Fruit fly (Drosophila melanogaster) whole organism, prepupa: ENCODE data around the gene mus201.

Source experiments
- Blimp-1 ChIP-seq: fragments of 200-800 bp; sonication (Bioruptor generic); optimal IDR thresholded peaks from 3 replicates; lab custom pipeline; 2017; ENCODE audit warnings: missing biosample characterization, missing genetic modification characterization, mild to moderate bottlenecking, moderate library complexity, missing genetic modification reagents
- CG10631 ChIP-seq: fragments of 200-800 bp; sonication (Bioruptor generic); optimal IDR thresholded peaks from 2 replicates; lab custom pipeline; 2016; ENCODE audit warnings: missing biosample characterization, missing genetic modification characterization
- CG11762 ChIP-seq: fragments of 200-800 bp; sonication (Bioruptor generic); optimal IDR thresholded peaks from 3 replicates; lab custom pipeline; 2016; ENCODE audit warnings: missing biosample characterization, missing genetic modification characterization; ENCODE audit not compliant: insufficient read depth
- CG11902 ChIP-seq: fragments of 200-800 bp; sonication (Bioruptor generic); optimal IDR thresholded peaks from 3 replicates; lab custom pipeline; 2016; ENCODE audit warnings: missing biosample characterization, missing genetic modification characterization
- CG15336 ChIP-seq: fragments of 200-800 bp; sonication (Bioruptor generic); IDR thresholded peaks from 2 replicates; pipeline ENCODE4 v1.3.6; 2022; ENCODE audit warnings: missing biosample characterization, missing genetic modification characterization
- CG1621 ChIP-seq: fragments of 200-800 bp; sonication (Bioruptor generic); optimal IDR thresholded peaks from 3 replicates; lab custom pipeline; 2018; ENCODE audit warnings: missing biosample characterization, mild to moderate bottlenecking, missing genetic modification characterization
- CG16779 ChIP-seq: fragments of 200-800 bp; sonication (Bioruptor generic); optimal IDR thresholded peaks from 3 replicates; lab custom pipeline; 2017; ENCODE audit warnings: missing biosample characterization, mild to moderate bottlenecking, missing genetic modification characterization
- CG3032 ChIP-seq: fragments of 200-800 bp; optimal IDR thresholded peaks from 2 replicates; lab custom pipeline; 2019; ENCODE audit warnings: missing biosample characterization, mild to moderate bottlenecking, missing genetic modification characterization, moderate library complexity
- CG32006 ChIP-seq: fragments of 200-800 bp; sonication (Bioruptor generic); optimal IDR thresholded peaks from 3 replicates; lab custom pipeline; 2017; ENCODE audit warnings: missing biosample characterization, mild to moderate bottlenecking, missing genetic modification characterization
- CG34406 ChIP-seq: fragments of 200-800 bp; sonication (Bioruptor generic); optimal IDR thresholded peaks from 3 replicates; lab custom pipeline; 2016; ENCODE audit warnings: missing biosample characterization, missing genetic modification characterization
- CG3919 ChIP-seq: fragments of 200-800 bp; sonication (Bioruptor generic); optimal IDR thresholded peaks from 3 replicates; lab custom pipeline; 2016; ENCODE audit warnings: missing biosample characterization, missing genetic modification characterization
- CG4318 ChIP-seq: fragments of 200-800 bp; sonication (Bioruptor generic); optimal IDR thresholded peaks from 3 replicates; lab custom pipeline; 2017; ENCODE audit warnings: missing biosample characterization, mild to moderate bottlenecking, missing genetic modification characterization
- CG6163 ChIP-seq: fragments of 200-800 bp; sonication (Bioruptor generic); IDR thresholded peaks from 3 replicates; pipeline ENCODE4 v1.3.6; 2022; ENCODE audit warnings: missing biosample characterization, missing genetic modification characterization
- CG6276 ChIP-seq: fragments of 200-800 bp; sonication (Bioruptor generic); optimal IDR thresholded peaks from 2 replicates; lab custom pipeline; 2017; ENCODE audit warnings: missing biosample characterization, mild to moderate bottlenecking, missing genetic modification characterization
- CG6792 ChIP-seq: fragments of 200-800 bp; sonication (Bioruptor generic); optimal IDR thresholded peaks from 3 replicates; lab custom pipeline; 2016; ENCODE audit warnings: missing biosample characterization, missing genetic modification characterization
- CG6808 ChIP-seq: fragments of 200-800 bp; sonication (Bioruptor generic); optimal IDR thresholded peaks from 3 replicates; lab custom pipeline; 2017; ENCODE audit warnings: missing biosample characterization, missing genetic modification characterization, mild to moderate bottlenecking, moderate library complexity, missing genetic modification reagents
- CG6854 ChIP-seq: fragments of 200-800 bp; sonication (Bioruptor generic); optimal IDR thresholded peaks from 2 replicates; lab custom pipeline; 2017; ENCODE audit warnings: missing biosample characterization, mild to moderate bottlenecking, missing genetic modification characterization
- CG7368 ChIP-seq: fragments of 200-800 bp; sonication (Bioruptor generic); optimal IDR thresholded peaks from 3 replicates; lab custom pipeline; 2016; ENCODE audit warnings: missing biosample characterization, missing genetic modification characterization
- CG8119 ChIP-seq: fragments of 200-800 bp; sonication (Bioruptor generic); IDR thresholded peaks from 3 replicates; pipeline ENCODE4 v1.3.6; 2022; ENCODE audit warnings: missing biosample characterization, missing genetic modification characterization
- CG8319 ChIP-seq: fragments of 200-800 bp; sonication (Bioruptor generic); optimal IDR thresholded peaks from 3 replicates; lab custom pipeline; 2016; ENCODE audit warnings: missing biosample characterization, missing genetic modification characterization
- CG8632 ChIP-seq: fragments of 200-800 bp; sonication (Bioruptor generic); optimal IDR thresholded peaks from 3 replicates; lab custom pipeline; 2016; ENCODE audit warnings: missing biosample characterization, missing genetic modification characterization
- CG9139 ChIP-seq: fragments of 200-800 bp; sonication (Bioruptor generic); optimal IDR thresholded peaks from 3 replicates; lab custom pipeline; 2017; ENCODE audit warnings: missing biosample characterization, mild to moderate bottlenecking, missing genetic modification characterization
- Eip75B ChIP-seq: fragments of 200-800 bp; sonication (Bioruptor generic); optimal IDR thresholded peaks from 3 replicates; lab custom pipeline; 2016; ENCODE audit warnings: missing biosample characterization, missing genetic modification characterization
- Eip78C ChIP-seq: fragments of 200-800 bp; sonication (Bioruptor generic); peaks from one replicate; lab custom pipeline; 2016; ENCODE audit warnings: missing biosample characterization, missing genetic modification characterization
- Eip93F ChIP-seq: fragments of 200-800 bp; sonication (Bioruptor generic); optimal IDR thresholded peaks from 2 replicates; lab custom pipeline; 2016; ENCODE audit warnings: missing biosample characterization, mild to moderate bottlenecking, missing genetic modification characterization
- Ets21C ChIP-seq: fragments of 200-800 bp; sonication (Bioruptor generic); optimal IDR thresholded peaks from 3 replicates; lab custom pipeline; 2016; ENCODE audit warnings: missing biosample characterization, missing genetic modification characterization
- Ets96B ChIP-seq: fragments of 200-800 bp; optimal IDR thresholded peaks from 2 replicates; lab custom pipeline; 2019; ENCODE audit warnings: missing biosample characterization, mild to moderate bottlenecking, missing genetic modification characterization, moderate library complexity
- Gug ChIP-seq: fragments of 200-800 bp; sonication (Bioruptor generic); IDR thresholded peaks from 2 replicates; pipeline ENCODE4 v1.3.6; 2022; ENCODE audit warnings: missing biosample characterization, missing genetic modification characterization
- Hr38 ChIP-seq: sonication (Bioruptor generic); optimal IDR thresholded peaks from 2 replicates; lab custom pipeline; 2016; ENCODE audit warnings: missing biosample characterization, missing genetic modification characterization
- Lpt ChIP-seq: fragments of 200-800 bp; sonication (Bioruptor generic); optimal IDR thresholded peaks from 3 replicates; lab custom pipeline; 2016; ENCODE audit warnings: missing biosample characterization, missing genetic modification characterization
- Met ChIP-seq: fragments of 200-800 bp; sonication (Bioruptor generic); optimal IDR thresholded peaks from 3 replicates; lab custom pipeline; 2016; ENCODE audit warnings: missing biosample characterization, missing genetic modification characterization
- OdsH ChIP-seq: fragments of 200-800 bp; sonication (Bioruptor generic); optimal IDR thresholded peaks from 3 replicates; lab custom pipeline; 2016; ENCODE audit warnings: missing biosample characterization, missing genetic modification characterization
- Smox ChIP-seq: fragments of 200-800 bp; sonication (Bioruptor generic); optimal IDR thresholded peaks from 3 replicates; lab custom pipeline; 2016; ENCODE audit warnings: missing biosample characterization, missing genetic modification characterization
- Sox102F ChIP-seq: fragments of 200-800 bp; sonication (Bioruptor generic); optimal IDR thresholded peaks from 2 replicates; lab custom pipeline; 2016; ENCODE audit warnings: missing biosample characterization, mild to moderate bottlenecking, missing genetic modification characterization
- Sox14 ChIP-seq: fragments of 200-800 bp; sonication (Bioruptor generic); optimal IDR thresholded peaks from 3 replicates; lab custom pipeline; 2016; ENCODE audit warnings: missing biosample characterization, missing genetic modification characterization
- achi ChIP-seq: fragments of 200-800 bp; sonication (Bioruptor generic); optimal IDR thresholded peaks from 3 replicates; lab custom pipeline; 2016; ENCODE audit warnings: missing biosample characterization, missing genetic modification characterization
- acj6 ChIP-seq: fragments of 200-800 bp; sonication (Bioruptor generic); optimal IDR thresholded peaks from 3 replicates; lab custom pipeline; 2016; ENCODE audit warnings: missing biosample characterization, missing genetic modification characterization
- cyc ChIP-seq: fragments of 200-800 bp; sonication (Bioruptor generic); optimal IDR thresholded peaks from 3 replicates; lab custom pipeline; 2016; ENCODE audit warnings: missing biosample characterization, missing genetic modification characterization
- dac ChIP-seq: fragments of 200-800 bp; sonication (Bioruptor generic); optimal IDR thresholded peaks from 2 replicates; lab custom pipeline; 2017; ENCODE audit warnings: missing biosample characterization, mild to moderate bottlenecking, missing genetic modification characterization
- esn ChIP-seq: fragments of 200-800 bp; sonication (Bioruptor generic); optimal IDR thresholded peaks from 2 replicates; lab custom pipeline; 2016; ENCODE audit warnings: missing biosample characterization, mild to moderate bottlenecking, missing genetic modification characterization, moderate library complexity
- fd59A ChIP-seq: fragments of 200-800 bp; sonication (Bioruptor generic); optimal IDR thresholded peaks from 2 replicates; lab custom pipeline; 2017; ENCODE audit warnings: missing biosample characterization, mild to moderate bottlenecking, missing genetic modification characterization, missing genetic modification reagents
- fd85E ChIP-seq: fragments of 200-800 bp; sonication (Bioruptor generic); optimal IDR thresholded peaks from 3 replicates; lab custom pipeline; 2016; ENCODE audit warnings: missing biosample characterization, missing genetic modification characterization
- fkh ChIP-seq: fragments of 200-800 bp; sonication (Bioruptor generic); optimal IDR thresholded peaks from 3 replicates; lab custom pipeline; 2017; ENCODE audit warnings: missing biosample characterization, mild to moderate bottlenecking, missing genetic modification characterization, moderate library complexity
- lz ChIP-seq: fragments of 200-800 bp; sonication (Bioruptor generic); optimal IDR thresholded peaks from 3 replicates; lab custom pipeline; 2016; ENCODE audit warnings: missing biosample characterization, missing genetic modification characterization
- pdm3 ChIP-seq: fragments of 200-800 bp; sonication (Bioruptor generic); optimal IDR thresholded peaks from 3 replicates; lab custom pipeline; 2016; ENCODE audit warnings: missing biosample characterization, missing genetic modification characterization
- spab ChIP-seq: fragments of 200-800 bp; sonication (Bioruptor generic); optimal IDR thresholded peaks from 2 replicates; lab custom pipeline; 2017; ENCODE audit warnings: missing biosample characterization, mild to moderate bottlenecking, missing genetic modification characterization, missing genetic modification reagents
- topi ChIP-seq: fragments of 200-800 bp; sonication (Bioruptor generic); optimal IDR thresholded peaks from 3 replicates; lab custom pipeline; 2016; ENCODE audit warnings: missing biosample characterization, missing genetic modification characterization
- vri ChIP-seq: fragments of 200-800 bp; sonication (Bioruptor generic); optimal IDR thresholded peaks from 3 replicates; lab custom pipeline; 2016; ENCODE audit warnings: missing biosample characterization, mild to moderate bottlenecking, missing genetic modification characterization

mus201 gene

dm6 chr2L:8449358-8449757, 11.4 kb downstream of the mus201 start, which contains the start of gene Aasdh:
Gene Aasdh (minus strand): TSS chr2L:8449576.
- no peak for TF ChIP-seq Hr38 (GFP tag; lab: Kevin White, UChicago)
- TF ChIP-seq topi, result no peak
- no peak for TF ChIP-seq Gug
- TF ChIP-seq fkh (GFP tag; lab: Kevin White, UChicago), result no peak
- no peak for TF ChIP-seq esn (GFP tag; lab: Kevin White, UChicago)
- no peak for TF ChIP-seq Sox102F (GFP tag; lab: Kevin White, UChicago)

dm6 chr2L:8451497-8451896, 13.5 kb downstream of the mus201 start:
- TF ChIP-seq CG6163 (GFP tag; lab: Robert Waterston, UW) (no peak), CG8319 (GFP tag; lab: Kevin White, UChicago) (no peak), Eip93F (GFP tag; lab: Kevin White, UChicago) (peak; percentile 52)

dm6 chr2L:8461782-8462453, 23.9 kb downstream of the mus201 start:
- TF ChIP-seq CG15336 (GFP tag; lab: Robert Waterston, UW) (no peak), CG6808 (no peak), Smox (GFP tag; lab: Kevin White, UChicago) (no peak), vri (GFP tag; lab: Kevin White, UChicago) (peak; percentile 3), CG3919 (GFP tag; lab: Kevin White, UChicago) (peak; percentile 4), CG3032 (tag; lab: Kevin White, UChicago) (no peak), CG11902 (no peak), fd59A (GFP tag; lab: Kevin White, UChicago) (no peak), CG8119 (GFP tag; lab: Robert Waterston, UW) (no peak), CG7368 (GFP tag; lab: Kevin White, UChicago) (no peak), dac (GFP tag; lab: Kevin White, UChicago) (no peak), Hr38 (GFP tag; lab: Kevin White, UChicago) (no peak), CG8319 (GFP tag; lab: Kevin White, UChicago) (no peak), CG10631 (GFP tag; lab: Kevin White, UChicago) (no peak), CG16779 (no peak), achi (GFP tag; lab: Kevin White, UChicago) (peak; percentile 24), CG34406 (GFP tag; lab: Kevin White, UChicago) (no peak), acj6 (peak; percentile 24), Lpt (GFP tag; lab: Kevin White, UChicago) (no peak), CG32006 (GFP tag; lab: Kevin White, UChicago) (peak; percentile 33), CG4318 (GFP tag; lab: Kevin White, UChicago) (no peak), CG6276 (GFP tag; lab: Kevin White, UChicago) (no peak), OdsH (peak; percentile 23), Sox14 (no peak), Blimp-1 (GFP tag; lab: Kevin White, UChicago) (no peak), CG1621 (no peak), Eip78C (GFP tag; lab: Kevin White, UChicago) (peak; percentile 73), CG9139 (GFP tag; lab: Kevin White, UChicago) (no peak), Met (GFP tag; lab: Kevin White, UChicago) (peak; percentile 14), CG6792 (no peak), Ets21C (no peak), pdm3 (peak; percentile 17), fd85E (GFP tag; lab: Kevin White, UChicago) (no peak), spab (no peak), Eip75B (GFP tag; lab: Kevin White, UChicago) (no peak), Ets96B (peak; percentile 6), CG6854 (no peak), CG8632 (GFP tag; lab: Kevin White, UChicago) (no peak), Sox102F (GFP tag; lab: Kevin White, UChicago) (peak; percentile 8), lz (GFP tag; lab: Kevin White, UChicago) (peak; percentile 22), cyc (GFP tag; lab: Kevin White, UChicago) (no peak), CG11762 (GFP tag; lab: Kevin White, UChicago) (no peak)
